Worm (Caenorhabditis elegans) whole organism, L1 larva: ENCODE measurements around the gene srab-10.
A peak's percentile ranks its signal among the peaks of the same experiment; 100 is the strongest.

Experiments used
- Y116A8C.19 ChIP-seq: sonication (generic microtip); optimal IDR thresholded peaks from 2 replicates; lab custom pipeline; 2016; ENCODE audit warnings: missing compliant biosample characterization, missing genetic modification characterization, borderline replicate concordance
- aha-1 ChIP-seq: fragments of 150-350 bp; optimal IDR thresholded peaks from 2 replicates; lab custom pipeline; 2014; ENCODE audit warnings: missing biosample characterization, missing genetic modification characterization
- blmp-1 ChIP-seq: fragments of 150-350 bp; optimal IDR thresholded peaks from 2 replicates; lab custom pipeline; 2014; ENCODE audit warnings: missing biosample characterization, missing genetic modification characterization
- ceh-63 ChIP-seq: fragments of 200-800 bp; sonication (Bioruptor generic); optimal IDR thresholded peaks from 2 replicates; lab custom pipeline; 2018; ENCODE audit warnings: mild to moderate bottlenecking, missing genetic modification characterization, missing compliant biosample characterization
- ceh-8 ChIP-seq: fragments of 200-800 bp; sonication (Bioruptor generic); optimal IDR thresholded peaks from 2 replicates; lab custom pipeline; 2018; ENCODE audit warnings: mild to moderate bottlenecking, missing genetic modification characterization, moderate library complexity, missing compliant biosample characterization
- dpl-1 ChIP-seq, 3 experiments: fragments of 150-350 bp in 2 of 3; sonication (generic microtip) in 1 of 3; optimal IDR thresholded peaks; 2 replicates each; lab custom pipeline; 2014 to 2017; ENCODE audit warnings: missing biosample characterization in 3 of 3, missing genetic modification characterization in 3 of 3, missing genetic modification reagents in 3 of 3
- efl-1 ChIP-seq, 4 experiments: fragments of 150-350 bp; optimal IDR thresholded peaks in 3 of 4; peaks in 1 of 4; 1 replicate in 1 of 4; 2 replicates in 3 of 4; lab custom pipeline; 2014; ENCODE audit warnings: missing biosample characterization in 2 of 4, missing genetic modification characterization in 2 of 4, missing genetic modification reagents in 2 of 4
- egl-13 ChIP-seq: sonication (generic microtip); optimal IDR thresholded peaks from 2 replicates; lab custom pipeline; 2016; ENCODE audit warnings: missing genotype, missing genetic modification reagents, missing genetic modification characterization, missing compliant biosample characterization
- egl-27 ChIP-seq, 2 experiments: fragments of 150-350 bp in 1 of 2; sonication (generic microtip); optimal IDR thresholded peaks; 3 replicates each; lab custom pipeline; 2017 to 2018; ENCODE audit warnings: missing biosample characterization in 2 of 2, missing genetic modification characterization in 2 of 2, missing genetic modification reagents in 2 of 2
- elt-2 ChIP-seq: sonication (generic microtip); optimal IDR thresholded peaks from 2 replicates; lab custom pipeline; 2016; ENCODE audit warnings: missing genetic modification characterization, mild to moderate bottlenecking, inconsistent platforms, missing compliant biosample characterization, missing genetic modification reagents
- elt-3 ChIP-seq, 6 experiments: fragments of 150-350 bp in 1 of 6; sonication (generic microtip); optimal IDR thresholded peaks; 2 replicates each; lab custom pipeline; 2017 to 2018; ENCODE audit warnings: missing biosample characterization in 6 of 6, missing genetic modification characterization in 6 of 6, inconsistent platforms in 1 of 6
- fkh-8 ChIP-seq: sonication (generic microtip); optimal IDR thresholded peaks from 2 replicates; lab custom pipeline; 2016; ENCODE audit warnings: mild to moderate bottlenecking, missing genetic modification characterization, missing compliant biosample characterization
- grh-1 ChIP-seq: fragments of 200-800 bp; sonication (Bioruptor generic); IDR thresholded peaks from 2 replicates; pipeline ENCODE4 v1.3.6; 2022; ENCODE audit warnings: missing genetic modification reagents, missing genetic modification characterization, missing compliant biosample characterization
- hlh-4 ChIP-seq: sonication (generic microtip); optimal IDR thresholded peaks from 2 replicates; lab custom pipeline; 2016; ENCODE audit warnings: mild to moderate bottlenecking, missing genetic modification characterization, missing compliant biosample characterization
- jun-1 ChIP-seq: fragments of 150-350 bp; optimal IDR thresholded peaks from 2 replicates; lab custom pipeline; 2014; ENCODE audit warnings: missing biosample characterization, missing genetic modification reagents, missing genetic modification characterization
- lin-15B ChIP-seq: fragments of 150-350 bp; sonication (generic microtip); optimal IDR thresholded peaks from 3 replicates; lab custom pipeline; 2014; ENCODE audit warnings: missing biosample characterization, missing genetic modification characterization
- lin-35 ChIP-seq, 2 experiments: fragments of 150-350 bp; optimal IDR thresholded peaks; 2 replicates each; lab custom pipeline; 2014; ENCODE audit warnings: missing biosample characterization in 2 of 2, missing genetic modification characterization in 2 of 2, missing genetic modification reagents in 2 of 2
- mab-9 ChIP-seq: fragments of 200-800 bp; sonication (Bioruptor generic); IDR thresholded peaks from 2 replicates; pipeline ENCODE4 v1.3.6; 2022; ENCODE audit warnings: missing genetic modification reagents, missing genetic modification characterization, missing compliant biosample characterization
- mef-2 ChIP-seq: fragments of 150-350 bp; optimal IDR thresholded peaks from 2 replicates; lab custom pipeline; 2014; ENCODE audit warnings: missing biosample characterization, missing genetic modification characterization
- nhr-11 ChIP-seq: fragments of 150-350 bp; optimal IDR thresholded peaks from 2 replicates; lab custom pipeline; 2014; ENCODE audit warnings: missing biosample characterization, missing genetic modification characterization
- nhr-20 ChIP-seq: sonication (generic microtip); optimal IDR thresholded peaks from 2 replicates; lab custom pipeline; 2016; ENCODE audit warnings: mild to moderate bottlenecking, missing genetic modification characterization, missing compliant biosample characterization
- nhr-76 ChIP-seq: sonication (generic microtip); optimal IDR thresholded peaks from 2 replicates; lab custom pipeline; 2017; ENCODE audit warnings: missing biosample characterization, missing genetic modification characterization
- nhr-85 ChIP-seq: sonication (generic microtip); peaks from one replicate; lab custom pipeline; 2016; ENCODE audit warnings: missing genetic modification characterization, inconsistent platforms, missing compliant biosample characterization
- pax-3 ChIP-seq: fragments of 200-800 bp; sonication (Bioruptor generic); optimal IDR thresholded peaks from 2 replicates; lab custom pipeline; 2018; ENCODE audit warnings: mild to moderate bottlenecking, missing genetic modification characterization, moderate library complexity, missing compliant biosample characterization
- rnt-1 ChIP-seq: sonication (generic microtip); optimal IDR thresholded peaks from 2 replicates; lab custom pipeline; 2016; ENCODE audit warnings: mild to moderate bottlenecking, missing genetic modification characterization, moderate library complexity, missing compliant biosample characterization
- snu-23 ChIP-seq: sonication (generic microtip); optimal IDR thresholded peaks from 2 replicates; lab custom pipeline; 2016; ENCODE audit warnings: missing genetic modification characterization, missing compliant biosample characterization
- swsn-7 ChIP-seq: sonication (generic microtip); optimal IDR thresholded peaks from 2 replicates; lab custom pipeline; 2016; ENCODE audit warnings: missing genetic modification characterization, missing compliant biosample characterization
- unc-130 ChIP-seq: fragments of 150-350 bp; optimal IDR thresholded peaks from 2 replicates; lab custom pipeline; 2017; ENCODE audit warnings: missing biosample characterization, missing genetic modification characterization, inconsistent platforms
- unc-62 ChIP-seq: fragments of 150-350 bp; optimal IDR thresholded peaks from 2 replicates; lab custom pipeline; 2014; ENCODE audit warnings: missing biosample characterization, missing genetic modification reagents, missing genetic modification characterization
- unc-98 ChIP-seq: fragments of 200-800 bp; sonication (Bioruptor generic); IDR thresholded peaks from 2 replicates; pipeline ENCODE4 v1.3.6; 2022; ENCODE audit warnings: missing genetic modification characterization, missing compliant biosample characterization
- xbp-1 ChIP-seq: sonication (generic microtip); optimal IDR thresholded peaks from 2 replicates; lab custom pipeline; 2016; ENCODE audit warnings: missing genetic modification characterization, missing compliant biosample characterization
- zip-4 ChIP-seq: fragments of 200-800 bp; sonication (Bioruptor generic); optimal IDR thresholded peaks from 2 replicates; lab custom pipeline; 2018; ENCODE audit warnings: mild to moderate bottlenecking, missing genetic modification characterization, moderate library complexity, missing compliant biosample characterization
- ztf-4 ChIP-seq: fragments of 150-350 bp; optimal IDR thresholded peaks from 2 replicates; lab custom pipeline; 2014; ENCODE audit warnings: missing biosample characterization, missing genetic modification characterization

The srab-10 gene

ce11 chrV:3133293-3133755 is 11.1 kb downstream of the srab-10 start, which contains the start of gene F02C9.2:
Gene F02C9.2, plus strand, starts transcription at chrV:3133705.
- no peak for TF ChIP-seq ceh-63
- no peak for TF ChIP-seq lin-15B (tag; lab: Kevin White, UChicago)
- TF ChIP-seq nhr-76 (tag; lab: Kevin White, UChicago), result no peak
- TF ChIP-seq elt-3 (tag; optimal IDR thresholded peaks at IDR 0.05; lab: Kevin White, UChicago), result no peak
- no peak for TF ChIP-seq unc-130 (tag; lab: Kevin White, UChicago)
- TF ChIP-seq aha-1, result no peak
- no peak for TF ChIP-seq unc-62 (GFP tag; lab: Kevin White, UChicago)
- no peak for TF ChIP-seq blmp-1 (tag; lab: Kevin White, UChicago)
- TF ChIP-seq swsn-7 (tag; lab: Kevin White, UChicago), result no peak
- TF ChIP-seq xbp-1 (tag; lab: Kevin White, UChicago), result no peak
- TF ChIP-seq fkh-8, result no peak
- TF ChIP-seq ztf-4 (tag; lab: Kevin White, UChicago), result no peak
- no peak for TF ChIP-seq hlh-4 (tag; lab: Kevin White, UChicago)
- TF ChIP-seq jun-1, result no peak
- no peak for TF ChIP-seq egl-13
- TF ChIP-seq dpl-1 (GFP tag; optimal IDR thresholded peaks at IDR 0.05; lab: Kevin White, UChicago), result no peak
- TF ChIP-seq grh-1 (GFP tag; lab: Robert Waterston, UW), result no peak

DNA sequence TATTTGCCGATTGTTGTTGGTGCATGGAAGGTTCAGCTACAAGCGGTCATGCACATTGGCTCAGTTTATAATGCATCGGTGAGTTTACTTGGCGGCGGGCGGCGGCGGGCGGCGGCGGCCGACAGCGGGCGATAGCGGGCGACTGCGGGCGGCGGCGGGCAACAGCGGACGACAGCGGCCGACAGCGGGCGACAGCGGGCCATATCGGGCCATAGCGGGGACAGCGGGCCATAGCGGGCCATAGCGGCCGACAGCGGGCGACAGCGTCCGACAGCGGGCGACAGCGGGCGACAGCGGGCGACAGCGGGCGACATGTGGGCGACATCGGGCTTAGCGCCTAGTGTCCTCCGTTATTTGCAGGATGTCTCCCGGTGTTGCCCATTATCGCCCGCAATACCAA is 12.3 kb downstream of the srab-10 start:
- TF ChIP-seq egl-27 (tag; optimal IDR thresholded peaks at IDR 0.05; lab: Kevin White, UChicago) (no peak), ceh-8 (GFP tag; lab: Kevin White, UChicago) (peak; percentile 45)

ce11 chrV:3128803-3129202 is 15.6 kb downstream of the srab-10 start, which contains the start of gene tat-6:
Gene tat-6, plus strand, starts transcription at chrV:3129103.
- TF ChIP-seq rnt-1 (tag; lab: Kevin White, UChicago) (no peak), ztf-4 (tag; lab: Kevin White, UChicago) (no peak), pax-3 (tag; lab: Kevin White, UChicago) (no peak)

ce11 chrV:3127670-3128069 is 16.7 kb downstream of the srab-10 start, which contains the start of gene Y73C8C.10:
Gene Y73C8C.10, minus strand, starts transcription at chrV:3127770.
- TF ChIP-seq zip-4 (no peak), lin-35 (GFP tag; optimal IDR thresholded peaks at IDR 0.05; lab: Kevin White, UChicago) (peak in 1 of 2 experiments; percentile 16), elt-2 (tag; lab: Kevin White, UChicago) (no peak), rnt-1 (tag; lab: Kevin White, UChicago) (no peak), snu-23 (no peak), mab-9 (GFP tag; lab: Robert Waterston, UW) (no peak), nhr-20 (peak; percentile 28)
- TF ChIP-seq, all 84 proteins: peak for 2

ce11 chrV:3124912-3125311 is 19.5 kb downstream of the srab-10 start, which contains the start of gene Y73C8C.12:
Gene Y73C8C.12, plus strand, starts transcription at chrV:3125212.
- TF ChIP-seq mef-2 (tag; lab: Kevin White, UChicago), result no peak
- TF ChIP-seq jun-1, result no peak

DNA sequence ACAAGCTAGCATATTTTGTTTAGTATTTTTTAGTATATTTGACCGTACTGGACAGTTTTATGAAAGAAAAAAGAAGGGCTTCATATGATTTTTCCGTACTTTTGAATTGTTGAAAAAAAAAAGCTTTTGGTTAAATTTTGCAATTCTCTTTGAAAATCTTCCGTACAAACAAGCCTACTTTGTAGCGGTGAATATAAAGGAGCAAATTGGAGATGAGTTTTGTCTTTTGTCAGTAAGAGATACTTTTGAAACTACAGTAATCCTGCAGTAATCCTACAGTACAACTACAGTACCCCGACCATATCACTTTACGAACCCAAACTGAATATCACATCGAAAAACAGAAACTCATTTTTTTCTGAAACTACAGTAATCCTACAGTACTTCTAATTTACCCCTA is 22.0 kb downstream of the srab-10 start:
- TF ChIP-seq pax-3 (tag; lab: Kevin White, UChicago), result no peak
- TF ChIP-seq Y116A8C.19, result no peak
- TF ChIP-seq nhr-85 (tag; lab: Kevin White, UChicago), result no peak
- no peak for TF ChIP-seq nhr-11 (tag; lab: Kevin White, UChicago)
- no peak for TF ChIP-seq unc-98 (GFP tag; lab: Robert Waterston, UW)
- no peak for TF ChIP-seq efl-1 (optimal IDR thresholded peaks at IDR 0.05; lab: Kevin White, UChicago)
- TF ChIP-seq efl-1 (GFP tag; optimal IDR thresholded peaks at IDR 0.05 in 1 of 2; lab: Kevin White, UChicago), result no peak
